Worm (Caenorhabditis elegans) whole organism, L4 larva: ENCODE data around the gene C01G12.13.

ENCODE experiments used
- F26F4.8 ChIP-seq: fragments of 200-800 bp; sonication (Bioruptor generic); conservative IDR thresholded peaks from 2 replicates; pipeline ENCODE4 v1.3.6; 2022; ENCODE audit warnings: missing genetic modification characterization, missing compliant biosample characterization
- F49E8.2 ChIP-seq: sonication (generic microtip); optimal IDR thresholded peaks from 2 replicates; lab custom pipeline; 2016; ENCODE audit warnings: missing compliant biosample characterization, mild to moderate bottlenecking, missing genetic modification characterization, borderline replicate concordance
- T20F7.1 ChIP-seq: fragments of 200-800 bp; sonication (Bioruptor generic); optimal IDR thresholded peaks from 2 replicates; lab custom pipeline; 2018; ENCODE audit warnings: mild to moderate bottlenecking, missing genetic modification characterization, missing compliant biosample characterization
- T26A8.4 ChIP-seq: fragments of 200-800 bp; sonication (Bioruptor generic); IDR thresholded peaks from 2 replicates; pipeline ENCODE4 v1.3.6; 2022; ENCODE audit warnings: missing genetic modification characterization, missing compliant biosample characterization
- Y105C5A.15 ChIP-seq: fragments of 200-800 bp; sonication (Bioruptor generic); IDR thresholded peaks from 2 replicates; pipeline ENCODE4 v1.3.6; 2022; ENCODE audit warnings: missing genetic modification characterization, missing compliant biosample characterization
- Y5F2A.4 ChIP-seq: fragments of 200-800 bp; sonication (Bioruptor generic); optimal IDR thresholded peaks from 2 replicates; lab custom pipeline; 2018; ENCODE audit warnings: mild to moderate bottlenecking, missing genetic modification characterization, missing compliant biosample characterization
- Y75B8A.6 ChIP-seq: fragments of 200-800 bp; sonication (Bioruptor generic); IDR thresholded peaks from 2 replicates; pipeline ENCODE4 v1.3.6; 2022; ENCODE audit warnings: missing genetic modification reagents, missing genetic modification characterization, missing compliant biosample characterization
- aha-1 ChIP-seq: fragments of 150-350 bp; peaks from one replicate; lab custom pipeline; 2014; ENCODE audit warnings: missing biosample characterization, missing genetic modification characterization
- aly-2 ChIP-seq: sonication (generic microtip); optimal IDR thresholded peaks from 2 replicates; lab custom pipeline; 2018; ENCODE audit warnings: missing biosample characterization, missing genetic modification characterization
- ama-1 ChIP-seq: fragments of 150-350 bp; optimal IDR thresholded peaks from 2 replicates; lab custom pipeline; 2014; ENCODE audit warnings: inconsistent platforms, mixed read lengths
- arid-1 ChIP-seq: fragments of 200-800 bp; sonication (Bioruptor generic); conservative IDR thresholded peaks from 2 replicates; pipeline ENCODE4 v1.3.6; 2022; ENCODE audit warnings: missing genetic modification reagents, missing genetic modification characterization, missing compliant biosample characterization
- ctbp-1 ChIP-seq: fragments of 200-800 bp; sonication (Bioruptor generic); IDR thresholded peaks from 2 replicates; pipeline ENCODE4 v1.3.6; 2022; ENCODE audit warnings: missing genetic modification reagents, missing genetic modification characterization, missing compliant biosample characterization
- daf-12 ChIP-seq: fragments of 150-350 bp; optimal IDR thresholded peaks from 2 replicates; lab custom pipeline; 2014; ENCODE audit warnings: missing biosample characterization, missing genetic modification reagents, missing genetic modification characterization
- daf-16 ChIP-seq, 3 experiments: sonication (generic microtip); optimal IDR thresholded peaks; 2 replicates each; lab custom pipeline; 2016 to 2017; ENCODE audit warnings: missing genetic modification characterization in 3 of 3, missing genetic modification reagents in 3 of 3, mild to moderate bottlenecking in 2 of 3, missing compliant biosample characterization in 2 of 3, missing biosample characterization in 1 of 3, moderate library complexity in 1 of 3
- dmd-6 ChIP-seq: fragments of 200-800 bp; sonication (Bioruptor generic); IDR thresholded peaks from 2 replicates; pipeline ENCODE4 v1.3.6; 2022; ENCODE audit warnings: missing genetic modification reagents, missing genetic modification characterization, missing compliant biosample characterization
- dpl-1 ChIP-seq: fragments of 150-350 bp; optimal IDR thresholded peaks from 2 replicates; lab custom pipeline; 2014; ENCODE audit warnings: missing biosample characterization, missing genetic modification reagents, missing genetic modification characterization
- duxl-1 ChIP-seq: sonication (generic microtip); optimal IDR thresholded peaks from 2 replicates; lab custom pipeline; 2016; ENCODE audit warnings: mild to moderate bottlenecking, missing genetic modification characterization, moderate library complexity, missing compliant biosample characterization; ENCODE audit not compliant: poor library complexity
- hlh-30 ChIP-seq: sonication (generic microtip); optimal IDR thresholded peaks from 2 replicates; lab custom pipeline; 2017; ENCODE audit warnings: antibody characterized with exemption, mild to moderate bottlenecking, missing genetic modification characterization, missing compliant biosample characterization; ENCODE audit not compliant: insufficient read depth
- lin-29 ChIP-seq: fragments of 200-800 bp; sonication (Bioruptor generic); IDR thresholded peaks from 2 replicates; pipeline ENCODE4 v1.3.6; 2022; ENCODE audit warnings: missing genetic modification reagents, missing genetic modification characterization, missing compliant biosample characterization
- lir-3 ChIP-seq: sonication (generic microtip); optimal IDR thresholded peaks from 2 replicates; lab custom pipeline; 2016; ENCODE audit warnings: mild to moderate bottlenecking, missing genetic modification characterization, missing compliant biosample characterization
- lsy-2 ChIP-seq, 2 experiments: fragments of 150-350 bp in 1 of 2; sonication (generic microtip) in 1 of 2; optimal IDR thresholded peaks; 2 replicates each; lab custom pipeline; 2014 to 2017; ENCODE audit warnings: missing biosample characterization in 2 of 2, missing genetic modification characterization in 2 of 2
- madf-9 ChIP-seq: fragments of 200-800 bp; sonication (Bioruptor generic); conservative IDR thresholded peaks from 2 replicates; pipeline ENCODE4 v1.3.6; 2022; ENCODE audit warnings: missing genetic modification reagents, missing genetic modification characterization, missing compliant biosample characterization
- mep-1 ChIP-seq: fragments of 150-350 bp; sonication (generic microtip); optimal IDR thresholded peaks from 3 replicates; lab custom pipeline; 2014; ENCODE audit warnings: missing biosample characterization, missing genetic modification characterization
- mes-2 ChIP-seq: sonication (generic microtip); optimal IDR thresholded peaks from 2 replicates; lab custom pipeline; 2016; ENCODE audit warnings: missing genotype, mild to moderate bottlenecking, missing genetic modification characterization, missing compliant biosample characterization; ENCODE audit not compliant: poor library complexity, severe bottlenecking
- mxl-2 ChIP-seq: fragments of 200-800 bp; sonication (Bioruptor generic); conservative IDR thresholded peaks from 2 replicates; pipeline ENCODE4 v1.3.6; 2022; ENCODE audit warnings: missing genetic modification reagents, missing genetic modification characterization, missing compliant biosample characterization
- nhr-42 ChIP-seq: fragments of 200-800 bp; sonication (Bioruptor generic); IDR thresholded peaks from 2 replicates; pipeline ENCODE4 v1.3.6; 2022; ENCODE audit warnings: missing genetic modification characterization, missing compliant biosample characterization
- php-3 ChIP-seq: fragments of 200-800 bp; sonication (Bioruptor generic); IDR thresholded peaks from 2 replicates; pipeline ENCODE4 v1.3.6; 2022; ENCODE audit warnings: missing genetic modification reagents, missing genetic modification characterization, missing compliant biosample characterization
- sdz-12 ChIP-seq: fragments of 200-800 bp; sonication (Bioruptor generic); optimal IDR thresholded peaks from 2 replicates; lab custom pipeline; 2018; ENCODE audit warnings: mild to moderate bottlenecking, missing genetic modification characterization, missing compliant biosample characterization
- set-16 ChIP-seq: fragments of 200-800 bp; sonication (Bioruptor generic); IDR thresholded peaks from 2 replicates; pipeline ENCODE4 v1.3.6; 2022; ENCODE audit warnings: missing genetic modification reagents, missing genetic modification characterization, missing compliant biosample characterization
- skn-1 ChIP-seq: fragments of 150-350 bp; optimal IDR thresholded peaks from 2 replicates; lab custom pipeline; 2014; ENCODE audit warnings: missing biosample characterization, missing genetic modification characterization
- snpc-1.2 ChIP-seq: fragments of 200-800 bp; sonication (Bioruptor generic); IDR thresholded peaks from 2 replicates; pipeline ENCODE4 v1.3.6; 2022; ENCODE audit warnings: missing genetic modification reagents, missing genetic modification characterization, missing compliant biosample characterization
- snpc-4 ChIP-seq: fragments of 150-350 bp; optimal IDR thresholded peaks from 2 replicates; lab custom pipeline; 2014; ENCODE audit warnings: missing biosample characterization, missing genetic modification characterization
- unc-62 ChIP-seq, 3 experiments: fragments of 150-350 bp in 1 of 3; sonication (generic microtip); optimal IDR thresholded peaks in 2 of 3; peaks in 1 of 3; 1 replicate in 1 of 3; 2 replicates in 2 of 3; lab custom pipeline; 2014 to 2017; ENCODE audit warnings: missing biosample characterization in 3 of 3, missing genetic modification characterization in 3 of 3, missing genetic modification reagents in 3 of 3, missing genotype in 1 of 3
- zip-2 ChIP-seq: fragments of 150-350 bp; optimal IDR thresholded peaks from 2 replicates; lab custom pipeline; 2014; ENCODE audit warnings: missing biosample characterization, missing genetic modification characterization

Gene C01G12.13

DNA sequence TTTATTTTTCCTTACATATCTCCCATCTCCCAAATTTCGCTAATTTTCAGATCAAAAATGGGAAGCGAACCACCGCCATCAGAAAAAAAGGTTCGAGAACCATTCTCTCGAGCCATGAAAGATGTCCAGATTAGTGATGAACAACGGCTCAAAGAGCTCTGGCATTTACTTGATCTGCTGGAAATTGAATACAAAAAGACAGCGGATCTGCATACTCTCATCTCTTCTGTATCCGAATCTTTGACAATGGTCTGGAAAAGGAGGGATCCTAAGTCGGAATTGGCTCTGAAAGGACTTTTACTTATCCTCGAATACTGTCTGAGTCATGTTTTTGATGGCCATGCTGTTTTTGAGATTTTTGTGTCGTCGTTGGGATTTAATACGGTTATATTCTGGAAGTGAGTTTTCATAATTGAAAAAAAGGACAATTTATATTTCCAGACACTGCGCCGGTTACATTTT, 24.4 kb downstream of the C01G12.13 start, which contains the start of gene tps-2:
Gene tps-2 (plus strand): TSS at position 51 of the 462 bp plus-strand sequence.
- TF ChIP-seq Y75B8A.6 (GFP tag; lab: Robert Waterston, UW), result peak; percentile 5; the same call in 1 of the 2 replicates
- 0 out of 2 replicates have a peak, but pooled peaks have one; percentile 28 for TF ChIP-seq Y105C5A.15
- no peak for TF ChIP-seq daf-12 (tag; lab: Kevin White, UChicago)
- TF ChIP-seq aha-1 (tag; lab: Kevin White, UChicago), result peak; percentile 96
- peak; percentile 12; the same call in 1 of the 2 replicates for TF ChIP-seq arid-1
- TF ChIP-seq T26A8.4, result no peak
- TF ChIP-seq mep-1, result peak; percentile 9
- TF ChIP-seq F49E8.2 (tag; lab: Kevin White, UChicago), result no peak
- peak in 1 of 2 experiments; percentile 18 for TF ChIP-seq lsy-2 (tag; optimal IDR thresholded peaks at IDR 0.05; lab: Kevin White, UChicago)
- peak; percentile 29; the same call in 1 of the 2 replicates for TF ChIP-seq ctbp-1 (GFP tag; lab: Robert Waterston, UW)
- peak; percentile 28 for TF ChIP-seq sdz-12 (GFP tag; lab: Kevin White, UChicago)
- TF ChIP-seq set-16 (GFP tag; lab: Robert Waterston, UW), result no peak
- peak; percentile 0 for TF ChIP-seq T20F7.1 (GFP tag; lab: Kevin White, UChicago)

ce11 chrII:14602735-14603134, 26.2 kb downstream of the C01G12.13 start:
- TF ChIP-seq dpl-1 (no peak), lin-29 (GFP tag; lab: Robert Waterston, UW) (no peak), aha-1 (tag; lab: Kevin White, UChicago) (peak; percentile 96), ama-1 (peak; percentile 34), php-3 (GFP tag; lab: Robert Waterston, UW) (0 out of 2 replicates have a peak, but pooled peaks have one; percentile 27)

DNA sequence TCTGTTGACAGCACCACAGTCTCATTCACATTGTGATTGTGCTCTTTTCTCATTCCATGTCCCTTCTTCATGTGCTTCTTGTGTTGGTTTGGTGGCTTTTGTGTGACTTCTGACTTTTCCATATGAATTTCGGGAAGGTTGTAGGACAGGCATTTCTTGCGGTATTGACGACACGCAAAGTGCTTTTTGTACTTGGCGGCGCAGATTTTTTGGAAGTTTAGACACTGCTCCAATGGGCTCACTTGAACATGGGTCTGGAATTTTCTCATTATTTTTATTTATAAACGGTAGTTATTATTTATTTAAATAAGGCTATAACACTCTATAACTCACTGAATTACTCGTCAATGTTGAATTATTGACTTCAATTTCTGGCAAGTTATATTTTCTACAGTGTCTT, 27.7 kb downstream of the C01G12.13 start:
- TF ChIP-seq ama-1, result peak; percentile 59
- TF ChIP-seq php-3 (GFP tag; lab: Robert Waterston, UW), result peak; percentile 52; the same call in 1 of the 2 replicates
- no peak for TF ChIP-seq lir-3 (tag; lab: Kevin White, UChicago)
- peak; percentile 35; the same call in 1 of the 2 replicates for TF ChIP-seq dmd-6 (GFP tag; lab: Robert Waterston, UW)
- no peak for TF ChIP-seq skn-1 (tag; lab: Kevin White, UChicago)
- 0 out of 2 replicates have a peak, but pooled peaks have one; percentile 36 for TF ChIP-seq mxl-2 (GFP tag; lab: Robert Waterston, UW)
- no peak for TF ChIP-seq aly-2 (tag; lab: Kevin White, UChicago)
- 0 out of 2 replicates have a peak, but pooled peaks have one; percentile 4 for TF ChIP-seq nhr-42 (GFP tag; lab: Robert Waterston, UW)
- 0 out of 2 replicates have a peak, but pooled peaks have one; percentile 9 for TF ChIP-seq snpc-1.2 (GFP tag; lab: Robert Waterston, UW)
- 0 out of 2 replicates have a peak, but pooled peaks have one; percentile 39 for TF ChIP-seq Y75B8A.6 (GFP tag; lab: Robert Waterston, UW)
- TF ChIP-seq hlh-30 (tag; lab: Kevin White, UChicago), result no peak
- TF ChIP-seq T20F7.1 (GFP tag; lab: Kevin White, UChicago), result no peak
- no peak for TF ChIP-seq snpc-4
- no peak for TF ChIP-seq zip-2 (tag; lab: Kevin White, UChicago)
- TF ChIP-seq daf-16 (GFP tag; optimal IDR thresholded peaks at IDR 0.05; lab: Kevin White, UChicago), result no peak
- TF ChIP-seq daf-16 (tag; optimal IDR thresholded peaks at IDR 0.05; lab: Kevin White, UChicago), result peak; percentile 50

DNA sequence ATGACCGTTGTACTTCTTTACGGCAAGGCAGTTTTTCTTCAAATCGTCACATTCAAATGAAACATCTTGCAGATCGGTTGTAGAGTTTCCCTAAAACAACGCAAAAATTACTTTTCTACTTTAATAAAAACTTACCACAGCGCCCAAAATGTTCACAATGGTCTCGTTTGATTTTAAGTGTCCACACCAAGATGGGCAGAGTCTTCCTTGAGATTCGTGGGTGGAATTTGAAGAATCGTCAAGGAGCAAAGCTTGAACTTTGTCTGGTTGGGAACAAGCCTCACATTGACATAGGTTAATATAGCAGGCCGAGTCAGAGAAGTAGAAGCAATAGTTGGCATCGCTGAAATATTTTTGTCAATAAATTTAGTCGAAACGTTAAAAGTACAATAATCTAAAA, 28.5 kb downstream of the C01G12.13 start:
- TF ChIP-seq Y5F2A.4, result peak; percentile 10
- peak; percentile 7 for TF ChIP-seq mes-2
- no peak for TF ChIP-seq F26F4.8
- no peak for TF ChIP-seq hlh-30 (tag; lab: Kevin White, UChicago)
- TF ChIP-seq duxl-1 (tag; lab: Kevin White, UChicago), result peak; percentile 33
- TF ChIP-seq unc-62 (GFP tag; optimal IDR thresholded peaks at IDR 0.05 in 1 of 2; lab: Kevin White, UChicago), result peak in 1 of 2 experiments; percentile 47
- no peak for TF ChIP-seq unc-62 (tag; optimal IDR thresholded peaks at IDR 0.05; lab: Kevin White, UChicago)
- TF ChIP-seq aha-1 (tag; lab: Kevin White, UChicago), result peak; percentile 97
- peak; percentile 44 for TF ChIP-seq sdz-12 (GFP tag; lab: Kevin White, UChicago)
- TF ChIP-seq madf-9 (GFP tag; lab: Robert Waterston, UW), result 0 out of 2 replicates have a peak, but pooled peaks have one; percentile 31
